Worm (Caenorhabditis elegans) whole organism, L4 larva: ENCODE results near the gene dnj-5.

Source experiments
- D1046.2 ChIP-seq: fragments of 200-800 bp; sonication (Bioruptor generic); IDR thresholded peaks from 2 replicates; pipeline ENCODE4 v1.3.6; 2022; ENCODE audit warnings: missing genetic modification characterization, missing compliant biosample characterization
- F26F4.8 ChIP-seq: fragments of 200-800 bp; sonication (Bioruptor generic); conservative IDR thresholded peaks from 2 replicates; pipeline ENCODE4 v1.3.6; 2022; ENCODE audit warnings: missing genetic modification characterization, missing compliant biosample characterization
- R02D3.7 ChIP-seq: fragments of 150-350 bp; sonication (generic microtip); optimal IDR thresholded peaks from 3 replicates; lab custom pipeline; 2014; ENCODE audit warnings: missing biosample characterization, missing genetic modification characterization
- T20F7.1 ChIP-seq: fragments of 200-800 bp; sonication (Bioruptor generic); optimal IDR thresholded peaks from 2 replicates; lab custom pipeline; 2018; ENCODE audit warnings: mild to moderate bottlenecking, missing genetic modification characterization, missing compliant biosample characterization
- T26A8.4 ChIP-seq: fragments of 200-800 bp; sonication (Bioruptor generic); IDR thresholded peaks from 2 replicates; pipeline ENCODE4 v1.3.6; 2022; ENCODE audit warnings: missing genetic modification characterization, missing compliant biosample characterization
- Y105C5A.15 ChIP-seq: fragments of 200-800 bp; sonication (Bioruptor generic); IDR thresholded peaks from 2 replicates; pipeline ENCODE4 v1.3.6; 2022; ENCODE audit warnings: missing genetic modification characterization, missing compliant biosample characterization
- ZK337.2 ChIP-seq: fragments of 200-800 bp; sonication (Bioruptor generic); IDR thresholded peaks from 2 replicates; pipeline ENCODE4 v1.3.6; 2022; ENCODE audit warnings: missing genetic modification reagents, missing genetic modification characterization, missing compliant biosample characterization
- ZK546.5 ChIP-seq, 2 experiments: sonication (generic microtip); optimal IDR thresholded peaks; 2 replicates each; lab custom pipeline; 2017; ENCODE audit warnings: missing biosample characterization in 2 of 2, missing genetic modification characterization in 2 of 2
- arid-1 ChIP-seq: fragments of 200-800 bp; sonication (Bioruptor generic); conservative IDR thresholded peaks from 2 replicates; pipeline ENCODE4 v1.3.6; 2022; ENCODE audit warnings: missing genetic modification reagents, missing genetic modification characterization, missing compliant biosample characterization
- attf-4 ChIP-seq: sonication (generic microtip); optimal IDR thresholded peaks from 3 replicates; lab custom pipeline; 2017; ENCODE audit warnings: missing biosample characterization, missing genetic modification characterization
- ceh-32 ChIP-seq: sonication (generic microtip); optimal IDR thresholded peaks from 2 replicates; lab custom pipeline; 2016; ENCODE audit warnings: mild to moderate bottlenecking, missing genetic modification characterization, missing compliant biosample characterization; ENCODE audit not compliant: poor library complexity
- ces-1 ChIP-seq: fragments of 150-350 bp; sonication (generic microtip); optimal IDR thresholded peaks from 4 replicates; lab custom pipeline; 2014; ENCODE audit warnings: missing biosample characterization, missing genetic modification reagents, missing genetic modification characterization
- ctbp-1 ChIP-seq: fragments of 200-800 bp; sonication (Bioruptor generic); IDR thresholded peaks from 2 replicates; pipeline ENCODE4 v1.3.6; 2022; ENCODE audit warnings: missing genetic modification reagents, missing genetic modification characterization, missing compliant biosample characterization
- daf-12 ChIP-seq: fragments of 150-350 bp; optimal IDR thresholded peaks from 2 replicates; lab custom pipeline; 2014; ENCODE audit warnings: missing biosample characterization, missing genetic modification reagents, missing genetic modification characterization
- dmd-8 ChIP-seq: fragments of 200-800 bp; sonication (Bioruptor generic); IDR thresholded peaks from 2 replicates; pipeline ENCODE4 v1.3.6; 2022; ENCODE audit warnings: missing genetic modification characterization, missing compliant biosample characterization
- duxl-1 ChIP-seq: sonication (generic microtip); optimal IDR thresholded peaks from 2 replicates; lab custom pipeline; 2016; ENCODE audit warnings: mild to moderate bottlenecking, missing genetic modification characterization, moderate library complexity, missing compliant biosample characterization; ENCODE audit not compliant: poor library complexity
- egl-27 ChIP-seq: sonication (generic microtip); optimal IDR thresholded peaks from 3 replicates; lab custom pipeline; 2017; ENCODE audit warnings: missing biosample characterization, missing genetic modification reagents, missing genetic modification characterization
- fkh-10 ChIP-seq: fragments of 150-350 bp; optimal IDR thresholded peaks from 2 replicates; lab custom pipeline; 2014; ENCODE audit warnings: missing biosample characterization, missing genetic modification reagents, missing genetic modification characterization
- fos-1 ChIP-seq: fragments of 150-350 bp; optimal IDR thresholded peaks from 2 replicates; lab custom pipeline; 2014; ENCODE audit warnings: missing biosample characterization, missing genetic modification characterization
- gei-8 ChIP-seq: fragments of 200-800 bp; sonication (Bioruptor generic); optimal IDR thresholded peaks from 2 replicates; lab custom pipeline; 2018; ENCODE audit warnings: mild to moderate bottlenecking, missing genetic modification characterization, missing compliant biosample characterization
- hmg-1.1 ChIP-seq: fragments of 200-800 bp; sonication (Bioruptor generic); IDR thresholded peaks from 2 replicates; pipeline ENCODE4 v1.3.6; 2022; ENCODE audit warnings: missing genetic modification reagents, missing genetic modification characterization, missing compliant biosample characterization
- lim-7 ChIP-seq: fragments of 200-800 bp; sonication (Bioruptor generic); IDR thresholded peaks from 2 replicates; pipeline ENCODE4 v1.3.6; 2022; ENCODE audit warnings: missing genetic modification characterization, missing compliant biosample characterization
- lin-15B ChIP-seq: fragments of 150-350 bp; sonication (generic microtip); optimal IDR thresholded peaks from 3 replicates; lab custom pipeline; 2014; ENCODE audit warnings: missing biosample characterization, missing genetic modification characterization
- lin-29 ChIP-seq: fragments of 200-800 bp; sonication (Bioruptor generic); IDR thresholded peaks from 2 replicates; pipeline ENCODE4 v1.3.6; 2022; ENCODE audit warnings: missing genetic modification reagents, missing genetic modification characterization, missing compliant biosample characterization
- lin-38 ChIP-seq: fragments of 200-800 bp; sonication (Bioruptor generic); IDR thresholded peaks from 2 replicates; pipeline ENCODE4 v1.3.6; 2022; ENCODE audit warnings: missing genetic modification reagents, missing genetic modification characterization, missing compliant biosample characterization
- lir-3 ChIP-seq: sonication (generic microtip); optimal IDR thresholded peaks from 2 replicates; lab custom pipeline; 2016; ENCODE audit warnings: mild to moderate bottlenecking, missing genetic modification characterization, missing compliant biosample characterization
- lsy-2 ChIP-seq, 2 experiments: fragments of 150-350 bp in 1 of 2; sonication (generic microtip) in 1 of 2; optimal IDR thresholded peaks; 2 replicates each; lab custom pipeline; 2014 to 2017; ENCODE audit warnings: missing biosample characterization in 2 of 2, missing genetic modification characterization in 2 of 2
- madf-5 ChIP-seq, 2 experiments: fragments of 200-800 bp; sonication (Bioruptor generic); IDR thresholded peaks; 2 replicates each; pipeline ENCODE4 v1.3.6; 2022; ENCODE audit warnings: missing compliant biosample characterization in 2 of 2, missing genetic modification characterization in 2 of 2
- mep-1 ChIP-seq: fragments of 150-350 bp; sonication (generic microtip); optimal IDR thresholded peaks from 3 replicates; lab custom pipeline; 2014; ENCODE audit warnings: missing biosample characterization, missing genetic modification characterization
- mes-2 ChIP-seq: sonication (generic microtip); optimal IDR thresholded peaks from 2 replicates; lab custom pipeline; 2016; ENCODE audit warnings: missing genotype, mild to moderate bottlenecking, missing genetic modification characterization, missing compliant biosample characterization; ENCODE audit not compliant: poor library complexity, severe bottlenecking
- mxl-3 ChIP-seq: fragments of 200-800 bp; sonication (Bioruptor generic); optimal IDR thresholded peaks from 2 replicates; lab custom pipeline; 2018; ENCODE audit warnings: mild to moderate bottlenecking, missing genetic modification characterization, missing compliant biosample characterization
- nhr-11 ChIP-seq: fragments of 150-350 bp; optimal IDR thresholded peaks from 2 replicates; lab custom pipeline; 2014; ENCODE audit warnings: missing biosample characterization, missing genetic modification characterization
- nhr-237 ChIP-seq: sonication (generic microtip); optimal IDR thresholded peaks from 2 replicates; lab custom pipeline; 2017; ENCODE audit warnings: missing biosample characterization, missing genetic modification characterization
- nhr-25 ChIP-seq: sonication (generic microtip); optimal IDR thresholded peaks from 2 replicates; lab custom pipeline; 2017; ENCODE audit warnings: missing genetic modification characterization, mild to moderate bottlenecking, missing compliant biosample characterization, antibody characterized with exemption, moderate library complexity, borderline replicate concordance; ENCODE audit not compliant: insufficient read depth
- nhr-28 ChIP-seq: fragments of 150-350 bp; optimal IDR thresholded peaks from 2 replicates; lab custom pipeline; 2014; ENCODE audit warnings: missing biosample characterization, missing genetic modification characterization
- nhr-42 ChIP-seq: fragments of 200-800 bp; sonication (Bioruptor generic); IDR thresholded peaks from 2 replicates; pipeline ENCODE4 v1.3.6; 2022; ENCODE audit warnings: missing genetic modification characterization, missing compliant biosample characterization
- nhr-48 ChIP-seq: sonication (generic microtip); optimal IDR thresholded peaks from 2 replicates; lab custom pipeline; 2016; ENCODE audit warnings: mild to moderate bottlenecking, missing genetic modification characterization, missing compliant biosample characterization
- nhr-76 ChIP-seq: fragments of 150-350 bp; optimal IDR thresholded peaks from 2 replicates; lab custom pipeline; 2014; ENCODE audit warnings: missing biosample characterization, missing genetic modification characterization
- nhr-77 ChIP-seq: fragments of 150-350 bp; optimal IDR thresholded peaks from 2 replicates; lab custom pipeline; 2014; ENCODE audit warnings: missing biosample characterization, missing genetic modification characterization
- php-3 ChIP-seq: fragments of 200-800 bp; sonication (Bioruptor generic); IDR thresholded peaks from 2 replicates; pipeline ENCODE4 v1.3.6; 2022; ENCODE audit warnings: missing genetic modification reagents, missing genetic modification characterization, missing compliant biosample characterization
- pqm-1 ChIP-seq: sonication (generic microtip); optimal IDR thresholded peaks from 2 replicates; lab custom pipeline; 2017; ENCODE audit warnings: missing biosample characterization, missing genetic modification characterization
- rbr-2 ChIP-seq: sonication (generic microtip); optimal IDR thresholded peaks from 2 replicates; lab custom pipeline; 2016; ENCODE audit warnings: missing genotype, missing genetic modification characterization, missing compliant biosample characterization
- saeg-2 ChIP-seq: fragments of 200-800 bp; sonication (Bioruptor generic); IDR thresholded peaks from 2 replicates; pipeline ENCODE4 v1.3.6; 2022; ENCODE audit warnings: missing genetic modification reagents, missing genetic modification characterization, missing compliant biosample characterization
- sdz-12 ChIP-seq: fragments of 200-800 bp; sonication (Bioruptor generic); optimal IDR thresholded peaks from 2 replicates; lab custom pipeline; 2018; ENCODE audit warnings: mild to moderate bottlenecking, missing genetic modification characterization, missing compliant biosample characterization
- set-16 ChIP-seq: fragments of 200-800 bp; sonication (Bioruptor generic); IDR thresholded peaks from 2 replicates; pipeline ENCODE4 v1.3.6; 2022; ENCODE audit warnings: missing genetic modification reagents, missing genetic modification characterization, missing compliant biosample characterization
- skn-1 ChIP-seq: fragments of 150-350 bp; optimal IDR thresholded peaks from 2 replicates; lab custom pipeline; 2014; ENCODE audit warnings: missing biosample characterization, missing genetic modification characterization
- tra-1 ChIP-seq: fragments of 200-800 bp; sonication (Bioruptor generic); IDR thresholded peaks from 2 replicates; pipeline ENCODE4 v1.3.6; 2022; ENCODE audit warnings: missing genetic modification reagents, missing genetic modification characterization, missing compliant biosample characterization
- unc-130 ChIP-seq: sonication (generic microtip); optimal IDR thresholded peaks from 2 replicates; lab custom pipeline; 2016; ENCODE audit warnings: missing genetic modification reagents, missing genetic modification characterization, missing compliant biosample characterization
- unc-39 ChIP-seq: sonication (generic microtip); optimal IDR thresholded peaks from 2 replicates; lab custom pipeline; 2017; ENCODE audit warnings: missing biosample characterization, missing genetic modification characterization
- zag-1 ChIP-seq: fragments of 150-350 bp; optimal IDR thresholded peaks from 2 replicates; lab custom pipeline; 2014; ENCODE audit warnings: missing biosample characterization, missing genetic modification characterization
- zfp-2 ChIP-seq: sonication (generic microtip); optimal IDR thresholded peaks from 2 replicates; lab custom pipeline; 2016; ENCODE audit warnings: mild to moderate bottlenecking, missing genetic modification characterization, missing compliant biosample characterization
- zip-11 ChIP-seq: fragments of 200-800 bp; sonication (Bioruptor generic); IDR thresholded peaks from 2 replicates; pipeline ENCODE4 v1.3.6; 2022; ENCODE audit warnings: missing genetic modification characterization, missing compliant biosample characterization
- ztf-11 ChIP-seq: fragments of 150-350 bp; optimal IDR thresholded peaks from 2 replicates; lab custom pipeline; 2014; ENCODE audit warnings: missing biosample characterization, missing genetic modification characterization

dnj-5 gene

DNA sequence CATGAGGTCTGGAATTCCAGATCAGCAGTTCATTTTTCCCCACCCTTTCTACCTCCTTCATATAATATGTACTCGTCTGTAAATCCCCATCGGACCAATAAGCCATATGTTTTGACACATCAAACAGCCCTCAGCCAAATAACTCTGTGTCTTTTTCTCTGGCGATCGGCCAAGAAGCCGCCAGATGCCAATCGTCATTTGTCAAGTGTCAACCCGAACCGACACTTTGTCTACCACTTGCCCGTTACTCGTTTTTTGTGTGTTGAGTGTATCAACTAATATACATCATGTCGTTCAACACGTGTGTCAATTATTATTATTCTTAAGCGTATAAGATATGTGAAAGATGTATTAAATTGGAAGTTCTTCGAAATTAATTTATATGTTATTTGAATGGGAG, 34.9 kb downstream of the dnj-5 start (continued):
- no peak for TF ChIP-seq ctbp-1 (GFP tag; lab: Robert Waterston, UW)
- TF ChIP-seq mes-2 (tag; lab: Kevin White, UChicago) = peak; percentile 2
- TF ChIP-seq daf-12 (tag; lab: Kevin White, UChicago) = no peak
- no peak for TF ChIP-seq dmd-8 (GFP tag; lab: Robert Waterston, UW)
- TF ChIP-seq Y105C5A.15 (GFP tag; lab: Robert Waterston, UW) = no peak
- TF ChIP-seq ceh-32 = no peak
- TF ChIP-seq ZK337.2 (GFP tag; lab: Robert Waterston, UW) = no peak
- TF ChIP-seq nhr-28 (tag; lab: Kevin White, UChicago) = peak; percentile 27
- no peak for TF ChIP-seq madf-5 (GFP tag; IDR thresholded peaks at IDR 0.05; lab: Robert Waterston, UW)
- no peak for TF ChIP-seq fos-1
- peak; percentile 32; the same call in 1 of the 2 replicates for TF ChIP-seq hmg-1.1 (GFP tag; lab: Robert Waterston, UW)
- no peak for TF ChIP-seq nhr-25 (tag; lab: Kevin White, UChicago)
- TF ChIP-seq zag-1 = no peak
- no peak for TF ChIP-seq gei-8 (GFP tag; lab: Kevin White, UChicago)
- peak; percentile 10 for TF ChIP-seq rbr-2 (tag; lab: Kevin White, UChicago)
- no peak for TF ChIP-seq unc-39 (tag; lab: Kevin White, UChicago)
- TF ChIP-seq T20F7.1 = no peak
- TF ChIP-seq duxl-1 (tag; lab: Kevin White, UChicago) = no peak
- peak; percentile 68 for TF ChIP-seq mxl-3 (GFP tag; lab: Kevin White, UChicago)
- no peak for TF ChIP-seq ces-1 (GFP tag; lab: Kevin White, UChicago)
- no peak for TF ChIP-seq sdz-12 (GFP tag; lab: Kevin White, UChicago)
- no peak for TF ChIP-seq egl-27 (tag; lab: Kevin White, UChicago)
- no peak for TF ChIP-seq nhr-48
- TF ChIP-seq skn-1 (tag; lab: Kevin White, UChicago) = no peak
- TF ChIP-seq pqm-1 (tag; lab: Kevin White, UChicago) = no peak
- peak; percentile 78 for TF ChIP-seq tra-1 (GFP tag; lab: Robert Waterston, UW)
- no peak for TF ChIP-seq nhr-77
- TF ChIP-seq unc-130 (GFP tag; lab: Kevin White, UChicago) = no peak
- TF ChIP-seq zfp-2 (tag; lab: Kevin White, UChicago) = no peak
- no peak for TF ChIP-seq R02D3.7 (tag; lab: Kevin White, UChicago)
- no peak for TF ChIP-seq saeg-2 (GFP tag; lab: Robert Waterston, UW)
- no peak for TF ChIP-seq nhr-237
- TF ChIP-seq lim-7 = no peak
- TF ChIP-seq mep-1 (tag; lab: Kevin White, UChicago) = peak; percentile 45
- TF ChIP-seq lin-15B (tag; lab: Kevin White, UChicago) = no peak
- no peak for TF ChIP-seq D1046.2 (GFP tag; lab: Robert Waterston, UW)
- TF ChIP-seq lin-38 (GFP tag; lab: Robert Waterston, UW) = no peak
- TF ChIP-seq ZK546.5 (tag; optimal IDR thresholded peaks at IDR 0.05; lab: Kevin White, UChicago) = no peak
- TF ChIP-seq arid-1 (GFP tag; lab: Robert Waterston, UW) = no peak
- TF ChIP-seq nhr-76 (tag; lab: Kevin White, UChicago) = no peak
- TF ChIP-seq nhr-11 (tag; lab: Kevin White, UChicago) = peak; percentile 21
- no peak for TF ChIP-seq fkh-10 (GFP tag; lab: Kevin White, UChicago)
- no peak for TF ChIP-seq set-16
- TF ChIP-seq php-3 (GFP tag; lab: Robert Waterston, UW) = no peak
- TF ChIP-seq F26F4.8 (GFP tag; lab: Robert Waterston, UW) = no peak
- TF ChIP-seq zip-11 (GFP tag; lab: Robert Waterston, UW) = no peak
- no peak for TF ChIP-seq lir-3
- TF ChIP-seq nhr-42 (GFP tag; lab: Robert Waterston, UW) = no peak
- TF ChIP-seq lsy-2 (tag; optimal IDR thresholded peaks at IDR 0.05; lab: Kevin White, UChicago) = peak in 1 of 2 experiments; percentile 31
- no peak for TF ChIP-seq ztf-11 (tag; lab: Kevin White, UChicago)
- TF ChIP-seq attf-4 (tag; lab: Kevin White, UChicago) = no peak
- no peak for TF ChIP-seq lin-29
- no peak for TF ChIP-seq T26A8.4
